Worm (Caenorhabditis elegans) whole organism, late embryonic: ENCODE results near the gene C04G6.2.

Experiments
- K09A11.1 ChIP-seq: sonication (generic microtip); optimal IDR thresholded peaks from 2 replicates; lab custom pipeline; 2017; ENCODE audit warnings: antibody characterized with exemption, mild to moderate bottlenecking, missing genetic modification characterization, missing compliant biosample characterization; ENCODE audit not compliant: insufficient read depth
- Y22D7AL.16 ChIP-seq: sonication (generic microtip); optimal IDR thresholded peaks from 2 replicates; lab custom pipeline; 2016; ENCODE audit warnings: missing genetic modification characterization, missing compliant biosample characterization
- ama-1 ChIP-seq: fragments of 150-350 bp; optimal IDR thresholded peaks from 2 replicates; lab custom pipeline; 2014
- ceh-2 ChIP-seq: sonication (generic microtip); optimal IDR thresholded peaks from 2 replicates; lab custom pipeline; 2016; ENCODE audit warnings: missing genotype, missing genetic modification characterization, missing compliant biosample characterization
- ceh-22 ChIP-seq: sonication (generic microtip); optimal IDR thresholded peaks from 2 replicates; lab custom pipeline; 2017; ENCODE audit warnings: missing biosample characterization, missing genetic modification characterization
- ceh-24 ChIP-seq: sonication (generic microtip); optimal IDR thresholded peaks from 2 replicates; lab custom pipeline; 2016; ENCODE audit warnings: mild to moderate bottlenecking, missing genetic modification characterization, missing compliant biosample characterization
- ceh-9 ChIP-seq: sonication (generic microtip); optimal IDR thresholded peaks from 2 replicates; lab custom pipeline; 2016; ENCODE audit warnings: mild to moderate bottlenecking, missing genetic modification characterization, inconsistent platforms, missing compliant biosample characterization
- dmd-4 ChIP-seq: sonication (generic microtip); optimal IDR thresholded peaks from 2 replicates; lab custom pipeline; 2016; ENCODE audit warnings: borderline replicate concordance, missing genetic modification characterization, missing compliant biosample characterization
- elt-2 ChIP-seq: sonication (generic microtip); optimal IDR thresholded peaks from 2 replicates; lab custom pipeline; 2016; ENCODE audit warnings: missing genetic modification reagents, missing genetic modification characterization, missing compliant biosample characterization
- ets-4 ChIP-seq: sonication (generic microtip); optimal IDR thresholded peaks from 2 replicates; lab custom pipeline; 2016; ENCODE audit warnings: missing genetic modification characterization, missing compliant biosample characterization
- eyg-1 ChIP-seq: sonication (generic microtip); optimal IDR thresholded peaks from 2 replicates; lab custom pipeline; 2016; ENCODE audit warnings: missing genotype, missing genetic modification characterization, missing compliant biosample characterization
- fkh-6 ChIP-seq: sonication (generic microtip); optimal IDR thresholded peaks from 2 replicates; lab custom pipeline; 2016; ENCODE audit warnings: missing genetic modification characterization, missing compliant biosample characterization
- hlh-30 ChIP-seq: sonication (generic microtip); optimal IDR thresholded peaks from 2 replicates; lab custom pipeline; 2017; ENCODE audit warnings: antibody characterized with exemption, missing genetic modification characterization, missing compliant biosample characterization; ENCODE audit not compliant: insufficient read depth
- hlh-6 ChIP-seq: sonication (generic microtip); optimal IDR thresholded peaks from 2 replicates; lab custom pipeline; 2016; ENCODE audit warnings: missing genotype, missing genetic modification characterization, missing compliant biosample characterization
- unc-55 ChIP-seq: sonication (generic microtip); optimal IDR thresholded peaks from 2 replicates; lab custom pipeline; 2017; ENCODE audit warnings: missing biosample characterization, missing genetic modification reagents, missing genetic modification characterization

The C04G6.2 gene

DNA sequence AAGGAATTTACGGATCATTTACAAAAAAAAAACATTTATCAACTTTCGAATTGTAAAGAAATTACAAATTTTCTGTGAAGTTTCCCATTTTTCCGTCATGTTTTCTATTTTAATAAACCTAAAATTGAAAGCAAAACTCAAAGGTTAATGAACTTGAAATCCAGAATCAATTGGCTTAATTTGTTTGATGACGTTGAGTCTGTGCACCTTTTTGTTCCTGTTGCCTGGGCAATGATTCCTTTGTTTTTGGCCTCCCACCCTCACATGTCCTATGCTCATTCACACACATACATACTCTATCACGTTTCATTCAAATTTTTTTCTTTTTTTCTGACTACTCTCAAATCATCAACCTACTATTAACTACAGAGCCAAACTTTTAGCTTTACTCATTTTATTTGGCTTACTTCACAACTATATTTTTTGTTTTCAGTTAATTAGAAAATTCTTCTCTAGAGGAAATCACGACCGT lies 43.3 kb downstream of the C04G6.2 start, which contains the start of gene F58A6.2:
F58A6.2 (plus strand) TSS at position 422 of the 472 bp plus-strand sequence.
- no peak for TF ChIP-seq ceh-24
- no peak for TF ChIP-seq ceh-22
- TF ChIP-seq eyg-1, result no peak
- no peak for TF ChIP-seq ets-4 (tag; lab: Kevin White, UChicago)
- no peak for TF ChIP-seq fkh-6 (tag; lab: Kevin White, UChicago)
- no peak for TF ChIP-seq dmd-4 (tag; lab: Kevin White, UChicago)
- no peak for TF ChIP-seq ama-1
- TF ChIP-seq ceh-9 (tag; lab: Kevin White, UChicago), result no peak
- TF ChIP-seq unc-55 (GFP tag; lab: Kevin White, UChicago), result no peak
- no peak for TF ChIP-seq hlh-30
- no peak for TF ChIP-seq ceh-2

ce11 chrII:5141945-5142514 lies 49.0 kb downstream of the C04G6.2 start, which contains the start of gene nas-29:
nas-29 (minus strand) TSS chrII:5142036.
- peak; percentile 65 for TF ChIP-seq elt-2
- TF ChIP-seq K09A11.1, result no peak

ce11 chrII:5142619-5143018 lies 49.6 kb downstream of the C04G6.2 start, which contains the start of gene F58A6.1:
F58A6.1 (plus strand) TSS chrII:5142919.
- TF ChIP-seq ceh-24 (no peak), ceh-2 (no peak), ets-4 (tag; lab: Kevin White, UChicago) (no peak), Y22D7AL.16 (tag; lab: Kevin White, UChicago) (no peak), hlh-6 (tag; lab: Kevin White, UChicago) (no peak)
- TF ChIP-seq, all 69 proteins: peak for 0
